Fruit fly (Drosophila melanogaster) whole organism: ENCODE data around the gene sens-2.

ENCODE experiments used
- EcR ChIP-seq, 2 experiments: fragments of >200 bp; optimal IDR thresholded peaks; 2 replicates each; lab custom pipeline; 2017; ENCODE audit warnings: missing biosample characterization in 2 of 2, missing genetic modification characterization in 2 of 2, missing genetic modification reagents in 2 of 2
- psq ChIP-seq: fragments of >200 bp; optimal IDR thresholded peaks from 2 replicates; lab custom pipeline; 2017

DNA sequence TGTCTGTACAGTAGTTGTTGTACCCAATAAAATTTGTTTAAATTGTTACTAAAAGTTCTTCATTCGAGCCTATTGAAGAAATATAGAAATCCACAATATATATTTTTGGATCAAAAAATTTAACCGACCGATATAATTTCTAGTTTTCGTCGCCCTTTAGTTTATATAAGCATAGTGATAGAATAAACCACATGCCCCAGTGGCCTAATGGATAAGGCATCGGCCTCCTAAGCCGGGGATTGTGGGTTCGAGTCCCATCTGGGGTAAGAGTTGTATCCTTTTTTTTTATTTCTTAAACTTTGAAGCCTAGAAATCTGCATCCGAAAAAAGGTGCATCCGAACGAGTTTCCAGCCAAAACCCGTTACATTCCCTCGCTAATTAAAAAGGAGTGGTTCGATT is 22.2 kb upstream of the sens-2 start:
- TF ChIP-seq psq (lab: Kevin White, UChicago) (no peak), EcR (GFP tag; optimal IDR thresholded peaks at IDR 0.05; lab: Kevin White, UChicago) (no peak)
